Fruit fly (Drosophila melanogaster): Measurements from ENCODE around the gene tal-AA.

DNA sequence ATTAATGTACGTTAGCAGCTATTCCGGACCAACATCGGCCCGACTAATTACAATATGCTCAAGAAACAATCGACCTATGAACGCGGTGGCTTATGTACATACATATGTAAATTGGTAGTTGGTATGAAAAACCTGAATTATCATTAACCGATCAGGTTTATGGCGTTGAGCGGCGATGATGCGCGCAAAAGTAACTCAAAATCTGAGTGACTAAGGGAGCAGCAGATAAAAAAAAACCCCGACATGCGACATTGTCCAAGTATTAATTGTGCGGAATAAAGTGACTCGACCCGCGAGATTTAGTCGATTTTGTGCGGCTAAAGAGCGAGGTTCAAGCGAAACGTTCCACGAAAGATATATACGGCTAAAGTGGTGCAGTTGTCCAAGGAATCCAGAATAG lies 47.5 kb upstream of the tal-AA start, which contains the start of gene CG9312:
- TF ChIP-seq luna (GFP tag; optimal IDR thresholded peaks at IDR 0.05) (no peak), CG15011 (GFP tag; optimal IDR thresholded peaks at IDR 0.05) (no peak), Dref (GFP tag; IDR thresholded peaks at IDR 0.05) (no peak)
